Worm (Caenorhabditis elegans) whole organism, late embryonic: ENCODE data around the gene R08B4.3.

Source experiments
- C08G9.2 ChIP-seq: sonication (generic microtip); optimal IDR thresholded peaks from 2 replicates; lab custom pipeline; 2016; ENCODE audit warnings: mild to moderate bottlenecking, missing genetic modification characterization, moderate library complexity, missing compliant biosample characterization
- C38D4.7 ChIP-seq: fragments of 200-800 bp; sonication (Bioruptor generic); optimal IDR thresholded peaks from 2 replicates; lab custom pipeline; 2018; ENCODE audit warnings: mild to moderate bottlenecking, missing genetic modification characterization, moderate library complexity, missing compliant biosample characterization
- K02D7.2 ChIP-seq: sonication (generic microtip); optimal IDR thresholded peaks from 2 replicates; lab custom pipeline; 2017; ENCODE audit warnings: mild to moderate bottlenecking, missing genetic modification characterization, missing compliant biosample characterization
- T23F11.4 ChIP-seq: fragments of 200-800 bp; sonication (Bioruptor generic); optimal IDR thresholded peaks from 2 replicates; lab custom pipeline; 2018; ENCODE audit warnings: mild to moderate bottlenecking, missing genetic modification characterization, missing compliant biosample characterization
- Y22D7AL.16 ChIP-seq: sonication (generic microtip); optimal IDR thresholded peaks from 2 replicates; lab custom pipeline; 2016; ENCODE audit warnings: missing genetic modification characterization, missing compliant biosample characterization
- ama-1 ChIP-seq: fragments of 150-350 bp; optimal IDR thresholded peaks from 2 replicates; lab custom pipeline; 2014
- ceh-18 ChIP-seq: sonication (generic microtip); optimal IDR thresholded peaks from 2 replicates; lab custom pipeline; 2016; ENCODE audit warnings: missing genetic modification characterization, missing compliant biosample characterization
- ceh-2 ChIP-seq: sonication (generic microtip); optimal IDR thresholded peaks from 2 replicates; lab custom pipeline; 2016; ENCODE audit warnings: missing genotype, missing genetic modification characterization, missing compliant biosample characterization
- ceh-22 ChIP-seq: sonication (generic microtip); optimal IDR thresholded peaks from 2 replicates; lab custom pipeline; 2017; ENCODE audit warnings: missing biosample characterization, missing genetic modification characterization
- ceh-31 ChIP-seq: sonication (generic microtip); optimal IDR thresholded peaks from 2 replicates; lab custom pipeline; 2016; ENCODE audit warnings: missing genetic modification characterization, missing compliant biosample characterization
- ceh-34 ChIP-seq: sonication (generic microtip); optimal IDR thresholded peaks from 2 replicates; lab custom pipeline; 2016; ENCODE audit warnings: mild to moderate bottlenecking, missing genetic modification characterization, missing compliant biosample characterization
- ceh-45 ChIP-seq: fragments of 200-800 bp; sonication (Bioruptor generic); IDR thresholded peaks from 2 replicates; pipeline ENCODE4 v1.3.6; 2022; ENCODE audit warnings: missing genetic modification reagents, missing genetic modification characterization, missing compliant biosample characterization
- ceh-6 ChIP-seq: fragments of 200-800 bp; sonication (Bioruptor generic); optimal IDR thresholded peaks from 2 replicates; lab custom pipeline; 2018; ENCODE audit warnings: mild to moderate bottlenecking, missing genetic modification characterization, missing compliant biosample characterization
- che-1 ChIP-seq: sonication (generic microtip); optimal IDR thresholded peaks from 2 replicates; lab custom pipeline; 2016; ENCODE audit warnings: mild to moderate bottlenecking, missing genetic modification characterization, missing compliant biosample characterization
- dmd-4 ChIP-seq: sonication (generic microtip); optimal IDR thresholded peaks from 2 replicates; lab custom pipeline; 2016; ENCODE audit warnings: borderline replicate concordance, missing genetic modification characterization, missing compliant biosample characterization
- dve-1 ChIP-seq: sonication (generic microtip); optimal IDR thresholded peaks from 2 replicates; lab custom pipeline; 2017; ENCODE audit warnings: antibody characterized with exemption, mild to moderate bottlenecking, missing genetic modification characterization, missing compliant biosample characterization
- elt-2 ChIP-seq: sonication (generic microtip); optimal IDR thresholded peaks from 2 replicates; lab custom pipeline; 2016; ENCODE audit warnings: missing genetic modification reagents, missing genetic modification characterization, missing compliant biosample characterization
- elt-4 ChIP-seq: sonication (generic microtip); optimal IDR thresholded peaks from 2 replicates; lab custom pipeline; 2016; ENCODE audit warnings: missing genetic modification characterization, missing compliant biosample characterization
- ets-4 ChIP-seq: sonication (generic microtip); optimal IDR thresholded peaks from 2 replicates; lab custom pipeline; 2016; ENCODE audit warnings: missing genetic modification characterization, missing compliant biosample characterization
- eyg-1 ChIP-seq: sonication (generic microtip); optimal IDR thresholded peaks from 2 replicates; lab custom pipeline; 2016; ENCODE audit warnings: missing genotype, missing genetic modification characterization, missing compliant biosample characterization
- fkh-10 ChIP-seq: fragments of 150-350 bp; optimal IDR thresholded peaks from 2 replicates; lab custom pipeline; 2014; ENCODE audit warnings: missing biosample characterization, missing genetic modification reagents, missing genetic modification characterization
- fkh-6 ChIP-seq: sonication (generic microtip); optimal IDR thresholded peaks from 2 replicates; lab custom pipeline; 2016; ENCODE audit warnings: missing genetic modification characterization, missing compliant biosample characterization
- gmeb-2 ChIP-seq: sonication (generic microtip); optimal IDR thresholded peaks from 2 replicates; lab custom pipeline; 2016; ENCODE audit warnings: missing genetic modification characterization, inconsistent platforms, missing compliant biosample characterization
- hlh-13 ChIP-seq: fragments of 200-800 bp; sonication (Bioruptor generic); optimal IDR thresholded peaks from 2 replicates; lab custom pipeline; 2018; ENCODE audit warnings: mild to moderate bottlenecking, missing genetic modification characterization, missing compliant biosample characterization
- hlh-6 ChIP-seq: sonication (generic microtip); optimal IDR thresholded peaks from 2 replicates; lab custom pipeline; 2016; ENCODE audit warnings: missing genotype, missing genetic modification characterization, missing compliant biosample characterization
- hlh-8 ChIP-seq: sonication (generic microtip); optimal IDR thresholded peaks from 2 replicates; lab custom pipeline; 2016; ENCODE audit warnings: missing genotype, missing genetic modification characterization, missing compliant biosample characterization
- lim-6 ChIP-seq: sonication (generic microtip); optimal IDR thresholded peaks from 2 replicates; lab custom pipeline; 2016; ENCODE audit warnings: missing genetic modification characterization, missing compliant biosample characterization
- lin-11 ChIP-seq: fragments of 200-800 bp; sonication (Bioruptor generic); optimal IDR thresholded peaks from 2 replicates; lab custom pipeline; 2018; ENCODE audit warnings: mild to moderate bottlenecking, missing genetic modification characterization, missing compliant biosample characterization
- nhr-232 ChIP-seq: sonication (generic microtip); optimal IDR thresholded peaks from 2 replicates; lab custom pipeline; 2016; ENCODE audit warnings: missing genetic modification characterization, missing compliant biosample characterization
- npax-4 ChIP-seq: sonication (generic microtip); optimal IDR thresholded peaks from 2 replicates; lab custom pipeline; 2016; ENCODE audit warnings: missing genetic modification characterization, missing compliant biosample characterization
- odd-2 ChIP-seq: sonication (generic microtip); optimal IDR thresholded peaks from 2 replicates; lab custom pipeline; 2017; ENCODE audit warnings: antibody characterized with exemption, mild to moderate bottlenecking, missing genetic modification characterization, missing compliant biosample characterization
- pat-9 ChIP-seq: fragments of 200-800 bp; sonication (Bioruptor generic); optimal IDR thresholded peaks from 2 replicates; lab custom pipeline; 2018; ENCODE audit warnings: mild to moderate bottlenecking, missing genetic modification characterization, moderate library complexity, missing compliant biosample characterization
- pha-2 ChIP-seq: sonication (generic microtip); optimal IDR thresholded peaks from 2 replicates; lab custom pipeline; 2017; ENCODE audit warnings: mild to moderate bottlenecking, missing genetic modification characterization, missing compliant biosample characterization
- pqm-1 ChIP-seq: sonication (generic microtip); optimal IDR thresholded peaks from 2 replicates; lab custom pipeline; 2016; ENCODE audit warnings: missing genetic modification characterization, missing compliant biosample characterization
- pros-1 ChIP-seq: fragments of 150-350 bp; optimal IDR thresholded peaks from 2 replicates; lab custom pipeline; 2014; ENCODE audit warnings: missing biosample characterization, missing genetic modification reagents, missing genetic modification characterization
- ref-2 ChIP-seq: sonication (generic microtip); optimal IDR thresholded peaks from 2 replicates; lab custom pipeline; 2016; ENCODE audit warnings: missing genetic modification characterization, missing compliant biosample characterization
- sox-2 ChIP-seq: fragments of 200-800 bp; sonication (Bioruptor generic); IDR thresholded peaks from 2 replicates; pipeline ENCODE4 v1.3.6; 2022; ENCODE audit warnings: missing genetic modification reagents, missing genetic modification characterization, missing compliant biosample characterization
- sox-4 ChIP-seq: sonication (generic microtip); optimal IDR thresholded peaks from 2 replicates; lab custom pipeline; 2017; ENCODE audit warnings: mild to moderate bottlenecking, missing genetic modification characterization, inconsistent platforms, missing compliant biosample characterization
- syd-9 ChIP-seq: sonication (generic microtip); optimal IDR thresholded peaks from 2 replicates; lab custom pipeline; 2016; ENCODE audit warnings: mild to moderate bottlenecking, missing genetic modification characterization, moderate library complexity, missing compliant biosample characterization
- tbx-7 ChIP-seq: sonication (generic microtip); optimal IDR thresholded peaks from 2 replicates; lab custom pipeline; 2016; ENCODE audit warnings: missing genotype, missing genetic modification characterization, missing compliant biosample characterization
- unc-3 ChIP-seq, 2 experiments: fragments of 200-800 bp in 1 of 2; sonication (Bioruptor generic) in 1 of 2; sonication (generic microtip) in 1 of 2; conservative IDR thresholded peaks in 1 of 2; optimal IDR thresholded peaks in 1 of 2; 2 replicates each; pipeline versions ENCODE4 v1.3.6 to Lab custom; 2016 to 2022; ENCODE audit warnings: missing compliant biosample characterization in 2 of 2, missing genetic modification characterization in 2 of 2, missing genetic modification reagents in 1 of 2
- unc-42 ChIP-seq: sonication (generic microtip); optimal IDR thresholded peaks from 2 replicates; lab custom pipeline; 2016; ENCODE audit warnings: missing genotype, missing genetic modification characterization, missing compliant biosample characterization
- unc-55 ChIP-seq: sonication (generic microtip); optimal IDR thresholded peaks from 2 replicates; lab custom pipeline; 2017; ENCODE audit warnings: missing biosample characterization, missing genetic modification reagents, missing genetic modification characterization
- unc-86 ChIP-seq: sonication (generic microtip); optimal IDR thresholded peaks from 2 replicates; lab custom pipeline; 2016; ENCODE audit warnings: missing genetic modification characterization, missing compliant biosample characterization

R08B4.3 gene

DNA sequence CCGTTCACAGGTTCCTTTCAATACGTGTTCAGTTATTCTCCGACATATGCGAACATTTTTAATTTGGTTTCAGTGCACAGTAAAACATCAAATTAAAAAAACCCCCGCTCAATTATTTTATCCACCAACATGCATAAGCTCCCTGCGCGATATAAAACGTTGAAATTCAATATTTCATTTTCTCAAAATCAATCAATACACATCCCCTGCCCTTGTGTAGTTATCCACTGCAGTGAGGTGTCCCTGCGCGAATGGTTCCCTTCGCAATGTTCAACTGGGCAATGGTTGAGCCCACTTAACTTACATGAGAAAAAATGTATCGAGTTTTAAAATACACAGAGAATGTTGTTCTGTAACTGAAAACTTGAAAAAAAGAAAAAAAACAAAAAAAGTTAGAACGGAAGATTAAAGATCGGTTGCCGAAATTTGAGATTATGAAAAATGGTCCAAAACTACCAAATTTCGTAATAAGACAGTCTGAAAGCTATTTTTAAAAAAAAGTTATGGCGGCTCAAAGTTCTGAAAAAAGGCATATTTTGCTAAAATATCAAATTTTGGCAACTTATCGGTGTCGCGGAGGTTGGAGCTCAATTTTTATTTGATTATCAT is 26.7 kb downstream of the R08B4.3 start (continued):
- no peak for TF ChIP-seq elt-4
- peak; percentile 19 for TF ChIP-seq C38D4.7 (GFP tag; lab: Kevin White, UChicago)
- peak; percentile 46 for TF ChIP-seq sox-4 (tag; lab: Kevin White, UChicago)
- TF ChIP-seq dmd-4 (tag; lab: Kevin White, UChicago), result peak; percentile 88
- TF ChIP-seq gmeb-2 (tag; lab: Kevin White, UChicago), result peak; percentile 48
- peak; percentile 99 for TF ChIP-seq dve-1 (tag; lab: Kevin White, UChicago)
- TF ChIP-seq hlh-13 (GFP tag; lab: Kevin White, UChicago), result peak; percentile 58
- TF ChIP-seq odd-2 (tag; lab: Kevin White, UChicago), result no peak
- peak; percentile 98 for TF ChIP-seq ref-2
- peak; percentile 99 for TF ChIP-seq ceh-31 (tag; lab: Kevin White, UChicago)
- TF ChIP-seq eyg-1 (tag; lab: Kevin White, UChicago), result peak; percentile 35
- peak; percentile 94 for TF ChIP-seq ceh-22 (tag; lab: Kevin White, UChicago)
- TF ChIP-seq lin-11 (tag; lab: Kevin White, UChicago), result peak; percentile 52
- TF ChIP-seq C08G9.2, result peak; percentile 87
- peak; percentile 61 for TF ChIP-seq sox-2 (GFP tag; lab: Robert Waterston, UW)
- peak; percentile 100 for TF ChIP-seq ceh-18 (tag; lab: Kevin White, UChicago)
- TF ChIP-seq unc-3 (GFP tag; conservative IDR thresholded peaks at IDR 0.05; lab: Robert Waterston, UW), result peak; percentile 80
- TF ChIP-seq unc-3 (tag; optimal IDR thresholded peaks at IDR 0.05; lab: Kevin White, UChicago), result peak; percentile 89
- TF ChIP-seq lim-6 (tag; lab: Kevin White, UChicago), result peak; percentile 85
- peak; percentile 87 for TF ChIP-seq hlh-6
- TF ChIP-seq che-1 (tag; lab: Kevin White, UChicago), result peak; percentile 52
- TF ChIP-seq ama-1, result no peak
- TF ChIP-seq ceh-34 (tag; lab: Kevin White, UChicago), result peak; percentile 99
- TF ChIP-seq fkh-10 (GFP tag; lab: Kevin White, UChicago), result peak; percentile 91
- peak; percentile 94 for TF ChIP-seq syd-9 (tag; lab: Kevin White, UChicago)
- peak; percentile 67 for TF ChIP-seq Y22D7AL.16 (tag; lab: Kevin White, UChicago)
- TF ChIP-seq unc-42 (tag; lab: Kevin White, UChicago), result peak; percentile 98
- peak; percentile 85 for TF ChIP-seq elt-2

DNA sequence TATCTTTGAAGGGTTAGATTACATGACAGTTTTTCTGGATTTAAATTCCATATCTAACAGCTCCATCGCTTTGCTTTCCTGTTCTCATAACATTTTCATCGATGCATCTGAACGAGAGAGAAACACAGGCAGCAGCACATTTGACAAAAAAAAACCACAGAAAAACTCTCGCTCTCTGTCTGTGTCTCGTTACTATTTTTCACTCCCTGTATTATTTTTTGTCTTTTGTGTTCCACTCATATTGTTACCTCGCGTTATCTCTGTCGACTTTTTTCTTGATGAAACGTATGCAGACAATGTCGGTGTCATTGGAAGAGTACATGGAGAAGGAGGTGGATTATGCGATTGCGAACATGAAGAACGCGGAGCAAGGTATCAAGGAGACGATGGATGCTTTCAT is 31.9 kb downstream of the R08B4.3 start, which contains the start of gene W04G3.11:
Gene W04G3.11, plus strand, starts transcription at position 244 of the 400 bp plus-strand sequence.
- TF ChIP-seq tbx-7 (no peak), ceh-6 (GFP tag; lab: Kevin White, UChicago) (no peak), ceh-18 (tag; lab: Kevin White, UChicago) (no peak), nhr-232 (no peak), unc-55 (GFP tag; lab: Kevin White, UChicago) (no peak), T23F11.4 (GFP tag; lab: Kevin White, UChicago) (no peak), npax-4 (tag; lab: Kevin White, UChicago) (no peak), odd-2 (tag; lab: Kevin White, UChicago) (no peak), pha-2 (tag; lab: Kevin White, UChicago) (no peak), sox-4 (tag; lab: Kevin White, UChicago) (no peak), unc-3 (GFP tag; conservative IDR thresholded peaks at IDR 0.05; lab: Robert Waterston, UW) (no peak), unc-3 (tag; optimal IDR thresholded peaks at IDR 0.05; lab: Kevin White, UChicago) (no peak), lim-6 (tag; lab: Kevin White, UChicago) (no peak), hlh-13 (GFP tag; lab: Kevin White, UChicago) (no peak), hlh-8 (tag; lab: Kevin White, UChicago) (no peak), ceh-34 (tag; lab: Kevin White, UChicago) (no peak), syd-9 (tag; lab: Kevin White, UChicago) (no peak), fkh-6 (no peak), pat-9 (no peak)

ce11 chrX:11085162-11085561 is 35.6 kb downstream of the R08B4.3 start, which contains the start of gene W04G3.7:
Gene W04G3.7, minus strand, starts transcription at chrX:11085262.
- TF ChIP-seq tbx-7 (no peak), ceh-22 (tag; lab: Kevin White, UChicago) (no peak), pros-1 (tag; lab: Kevin White, UChicago) (no peak), ceh-45 (GFP tag; lab: Robert Waterston, UW) (no peak), odd-2 (tag; lab: Kevin White, UChicago) (no peak), sox-4 (tag; lab: Kevin White, UChicago) (no peak), dve-1 (tag; lab: Kevin White, UChicago) (no peak), eyg-1 (tag; lab: Kevin White, UChicago) (no peak), pqm-1 (tag; lab: Kevin White, UChicago) (no peak), sox-2 (GFP tag; lab: Robert Waterston, UW) (no peak), unc-86 (tag; lab: Kevin White, UChicago) (no peak), ets-4 (no peak), ceh-2 (tag; lab: Kevin White, UChicago) (no peak), ama-1 (no peak), hlh-13 (GFP tag; lab: Kevin White, UChicago) (no peak), K02D7.2 (tag; lab: Kevin White, UChicago) (no peak), ref-2 (no peak)
